Worm (Caenorhabditis elegans): ENCODE results near the gene C06B3.7.

C06B3.7 gene

ce11 chrV:13949752-13950151, 40.3 kb downstream of the C06B3.7 start, which contains the start of gene R10D12.7:
TSS of gene R10D12.7 (plus strand) at chrV:13950052.
- TF ChIP-seq W03F9.2 (tag; optimal IDR thresholded peaks at IDR 0.05) = no peak

- no peak for TF ChIP-seq dao-5 (tag; optimal IDR thresholded peaks at IDR 0.05)
- no peak for TF ChIP-seq W03F9.2 (tag; optimal IDR thresholded peaks at IDR 0.05)
- TF ChIP-seq him-1 (tag; optimal IDR thresholded peaks at IDR 0.05) = no peak
Observed at ce11 chrV:13953191-13953590, 43.7 kb downstream of the C06B3.7 start, which contains the start of gene R10D12.8. TSS of gene R10D12.8 (minus strand) at chrV:13953291.

ce11 chrV:13954056-13954455, 44.6 kb downstream of the C06B3.7 start, which contains the start of gene swt-6:
TSS of gene swt-6 (plus strand) at chrV:13954356.
- TF ChIP-seq him-1 (tag; optimal IDR thresholded peaks at IDR 0.05) (no peak), W03F9.2 (tag; optimal IDR thresholded peaks at IDR 0.05) (no peak), dao-5 (tag; optimal IDR thresholded peaks at IDR 0.05) (no peak)

- TF ChIP-seq him-1 (tag; optimal IDR thresholded peaks at IDR 0.05) = no peak
- TF ChIP-seq W03F9.2 (tag; optimal IDR thresholded peaks at IDR 0.05) = no peak
- TF ChIP-seq dao-5 (tag; optimal IDR thresholded peaks at IDR 0.05) = no peak
Observed at ce11 chrV:13955370-13956089, 46.0 kb downstream of the C06B3.7 start.

- TF ChIP-seq him-1 (tag; optimal IDR thresholded peaks at IDR 0.05) (no peak), dao-5 (tag; optimal IDR thresholded peaks at IDR 0.05) (no peak), W03F9.2 (tag; optimal IDR thresholded peaks at IDR 0.05) (no peak)
Observed at ce11 chrV:13957691-13958090, 48.2 kb downstream of the C06B3.7 start.

ce11 chrV:13958247-13958646, 48.8 kb downstream of the C06B3.7 start, which contains the start of gene R10D12.10:
TSS of gene R10D12.10 (minus strand) at chrV:13958347.
- TF ChIP-seq W03F9.2 (tag; optimal IDR thresholded peaks at IDR 0.05) (no peak), dao-5 (tag; optimal IDR thresholded peaks at IDR 0.05) (no peak), him-1 (tag; optimal IDR thresholded peaks at IDR 0.05) (no peak)

ce11 chrV:13960916-13961315, 51.4 kb downstream of the C06B3.7 start, which contains the start of gene srh-24:
TSS of gene srh-24 (minus strand) at chrV:13961016.
- TF ChIP-seq him-1 (tag; optimal IDR thresholded peaks at IDR 0.05) = no peak
- no peak for TF ChIP-seq W03F9.2 (tag; optimal IDR thresholded peaks at IDR 0.05)
- no peak for TF ChIP-seq dao-5 (tag; optimal IDR thresholded peaks at IDR 0.05)
